Fruit fly (Drosophila melanogaster) Kc167 (cell line): Measurements from ENCODE around the gene CG32163.

Experiments
- Sin3A ChIP-seq: fragments of >200 bp; optimal IDR thresholded peaks from 2 replicates; lab custom pipeline; 2018; ENCODE audit warnings: missing external identifiers
- insv ChIP-seq: fragments of >200 bp; optimal IDR thresholded peaks from 3 replicates; lab custom pipeline; 2018; ENCODE audit warnings: missing external identifiers
- psq ChIP-seq: fragments of >200 bp; optimal IDR thresholded peaks from 2 replicates; lab custom pipeline; 2017; ENCODE audit warnings: missing external identifiers

DNA sequence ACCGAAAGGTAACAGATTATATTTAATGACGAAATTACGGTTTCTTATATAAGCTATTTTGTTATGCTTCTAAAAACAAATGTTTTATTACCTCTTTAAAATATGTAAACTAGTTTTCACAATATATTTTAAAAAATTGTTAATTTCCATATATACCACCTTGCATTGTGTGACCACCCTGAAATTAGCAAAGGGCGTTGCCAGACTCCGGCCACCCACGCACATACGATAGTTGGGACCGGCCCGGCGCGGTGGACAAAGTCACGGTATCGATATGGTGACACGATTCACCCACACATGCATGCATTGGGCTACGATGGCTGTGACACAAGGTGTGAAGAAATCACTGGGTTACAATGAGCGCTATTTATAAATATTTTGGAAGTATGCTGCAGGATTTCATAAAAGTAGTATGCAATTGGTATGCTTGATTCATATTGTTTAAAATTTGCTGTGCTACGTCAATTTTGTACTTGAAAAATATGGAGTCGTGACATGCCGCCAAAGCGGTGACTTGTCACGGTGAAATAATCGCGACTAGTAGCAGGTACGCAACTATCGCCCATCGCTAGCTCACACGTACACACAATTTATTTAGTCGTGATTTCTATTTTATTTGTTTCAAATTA is 1.2 kb downstream of the CG32163 start:
- TF ChIP-seq psq (lab: Kevin White, UChicago): no peak
- no peak for TF ChIP-seq insv (lab: Kevin White, UChicago)
- no peak for TF ChIP-seq Sin3A (lab: Kevin White, UChicago)
